Fruit fly (Drosophila melanogaster): ENCODE results near the gene spartin.

spartin gene

DNA sequence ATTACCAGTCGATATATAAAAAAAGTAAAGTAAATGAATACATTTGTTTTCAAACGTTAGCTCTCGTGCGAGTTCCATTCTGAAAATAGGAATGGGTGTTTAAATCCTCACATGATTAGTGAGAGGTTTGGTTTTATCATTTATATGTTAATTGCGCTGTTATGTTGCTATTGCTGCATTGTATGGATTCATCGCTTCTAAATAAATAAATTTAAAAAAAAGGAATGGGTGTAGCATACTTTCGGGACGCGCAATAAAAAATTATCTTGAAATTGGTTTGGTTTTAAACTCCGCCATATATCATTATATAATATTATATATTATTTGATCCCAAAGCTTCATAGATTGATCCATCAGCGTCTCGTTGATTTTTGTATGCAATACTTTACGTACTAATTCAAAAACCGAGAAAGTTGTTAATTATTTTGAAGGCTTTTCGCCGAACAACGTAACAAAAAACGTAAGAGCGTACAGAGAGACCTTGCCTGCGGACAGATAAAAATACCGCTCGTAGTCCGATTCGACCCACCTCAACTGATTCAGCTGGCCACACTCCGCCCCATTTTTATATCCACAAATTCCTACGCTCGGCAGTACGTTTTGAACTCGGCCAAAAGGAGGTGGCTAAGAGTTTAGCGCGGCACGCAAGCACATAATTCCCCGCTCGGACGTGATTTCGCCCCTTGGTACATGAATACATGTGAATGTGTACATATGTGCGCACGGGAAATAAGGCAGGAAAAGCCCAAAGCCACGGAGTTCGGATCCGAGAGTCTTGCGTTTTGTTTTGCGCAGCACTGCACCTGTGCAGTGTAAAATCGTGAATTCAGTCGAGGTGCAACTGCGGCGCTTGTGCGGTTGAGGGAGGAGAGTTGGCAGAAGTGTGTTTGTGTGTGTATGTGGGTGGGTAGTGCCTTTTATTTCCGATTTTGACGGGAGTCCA lies 4.7 kb downstream of the spartin start, which contains the start of gene smash (continued):
- peak; percentile 0 for TF ChIP-seq CG18599 (GFP tag; optimal IDR thresholded peaks at IDR 0.05)
- TF ChIP-seq lmd (GFP tag; IDR thresholded peaks at IDR 0.05): peak; percentile 29; the same call in 1 of the 2 replicates
- TF ChIP-seq vvl (GFP tag; IDR thresholded peaks at IDR 0.05): peak; percentile 72
- peak; percentile 26 for TF ChIP-seq twi (tag; optimal IDR thresholded peaks at IDR 0.05)
- TF ChIP-seq z (GFP tag; IDR thresholded peaks at IDR 0.05): 0 out of 3 replicates have a peak, but pooled peaks have one; percentile 23
- TF ChIP-seq shn (GFP tag; optimal IDR thresholded peaks at IDR 0.05): no peak
- TF ChIP-seq CG10366 (GFP tag; IDR thresholded peaks at IDR 0.05): 0 out of 2 replicates have a peak, but pooled peaks have one; percentile 9
- no peak for TF ChIP-seq CG13123 (GFP tag; optimal IDR thresholded peaks at IDR 0.05)
- TF ChIP-seq bowl (GFP tag; IDR thresholded peaks at IDR 0.05): no peak
- TF ChIP-seq cad (GFP tag; optimal IDR thresholded peaks at IDR 0.05): peak; percentile 9
- TF ChIP-seq pb (GFP tag; optimal IDR thresholded peaks at IDR 0.05): peak; percentile 43
- TF ChIP-seq jumu (GFP tag; optimal IDR thresholded peaks at IDR 0.05): peak; percentile 22
- no peak for TF ChIP-seq CG12744 (GFP tag; optimal IDR thresholded peaks at IDR 0.05)
- no peak for TF ChIP-seq CG6689 (GFP tag; IDR thresholded peaks at IDR 0.05)
- TF ChIP-seq jing (GFP tag; optimal IDR thresholded peaks at IDR 0.05): no peak
- no peak for TF ChIP-seq CG16813 (GFP tag; IDR thresholded peaks at IDR 0.05; ENCODE audit: partially characterized antibody)
- no peak for TF ChIP-seq otp (GFP tag; IDR thresholded peaks at IDR 0.05)
- TF ChIP-seq sim (GFP tag; IDR thresholded peaks at IDR 0.05): 0 out of 2 replicates have a peak, but pooled peaks have one; percentile 40
- TF ChIP-seq unpg (GFP tag; optimal IDR thresholded peaks at IDR 0.05): peak; percentile 20
- TF ChIP-seq CG17612 (GFP tag; IDR thresholded peaks at IDR 0.05): peak; percentile 8; the same call in 1 of the 2 replicates
- TF ChIP-seq CG4282 (GFP tag; optimal IDR thresholded peaks at IDR 0.05): peak; percentile 10
- peak; percentile 72 for TF ChIP-seq CG3847 (GFP tag; IDR thresholded peaks at IDR 0.05)
- peak; percentile 1 for TF ChIP-seq ems (GFP tag; optimal IDR thresholded peaks at IDR 0.05)
- peak; percentile 46 for TF ChIP-seq CG17829 (tag; optimal IDR thresholded peaks at IDR 0.05)
- TF ChIP-seq CG17912 (GFP tag; optimal IDR thresholded peaks at IDR 0.05): peak; percentile 25
- TF ChIP-seq CG12659 (GFP tag; optimal IDR thresholded peaks at IDR 0.05): peak; percentile 77
- peak; percentile 83 for TF ChIP-seq Deaf1 (tag; optimal IDR thresholded peaks at IDR 0.05)
- peak; percentile 44 for TF ChIP-seq repo (GFP tag; optimal IDR thresholded peaks at IDR 0.05)
- TF ChIP-seq CG8924 (tag; optimal IDR thresholded peaks at IDR 0.05): peak; percentile 40
- peak; percentile 39; the same call in 1 of the 2 replicates for TF ChIP-seq CG9932 (GFP tag; IDR thresholded peaks at IDR 0.05)
- peak; percentile 30 for TF ChIP-seq NC2β (GFP tag; optimal IDR thresholded peaks at IDR 0.05)
- TF ChIP-seq CG8478 (optimal IDR thresholded peaks at IDR 0.05): peak; percentile 52
- TF ChIP-seq CG13624 (GFP tag; optimal IDR thresholded peaks at IDR 0.05): peak; percentile 27
- peak; percentile 20; the same call in 1 of the 2 replicates for TF ChIP-seq unc-4 (GFP tag; IDR thresholded peaks at IDR 0.05; ENCODE audit: partially characterized antibody)
- no peak for TF ChIP-seq CoRest (tag; optimal IDR thresholded peaks at IDR 0.05)
- peak; percentile 58 for TF ChIP-seq CG6272 (GFP tag; IDR thresholded peaks at IDR 0.05)
- TF ChIP-seq CG4617 (GFP tag; optimal IDR thresholded peaks at IDR 0.05; ENCODE audit: borderline replicate concordance): no peak
- TF ChIP-seq CG9437 (GFP tag; optimal IDR thresholded peaks at IDR 0.05): peak; percentile 100
- peak; percentile 78 for TF ChIP-seq Bgb (GFP tag; IDR thresholded peaks at IDR 0.05; ENCODE audit: partially characterized antibody)
- TF ChIP-seq CG10267 (tag; optimal IDR thresholded peaks at IDR 0.05): peak; percentile 48
- TF ChIP-seq org-1 (GFP tag; optimal IDR thresholded peaks at IDR 0.05): peak; percentile 52
- peak; percentile 3 for TF ChIP-seq MTF-1 (GFP tag; optimal IDR thresholded peaks at IDR 0.05; ENCODE audit: borderline replicate concordance)
- no peak; the same call in 2 of the 3 replicates for TF ChIP-seq CG17361 (GFP tag; IDR thresholded peaks at IDR 0.05)
- TF ChIP-seq NFAT (GFP tag; IDR thresholded peaks at IDR 0.05): peak; percentile 76
- peak; percentile 51 for TF ChIP-seq CG34376 (GFP tag; optimal IDR thresholded peaks at IDR 0.05)
- TF ChIP-seq E2f2 (GFP tag; IDR thresholded peaks at IDR 0.05): peak; percentile 47
- TF ChIP-seq grau (tag; optimal IDR thresholded peaks at IDR 0.05): peak; percentile 27
- peak; percentile 71 for TF ChIP-seq CG7987 (GFP tag; optimal IDR thresholded peaks at IDR 0.05)
- TF ChIP-seq btn (GFP tag; optimal IDR thresholded peaks at IDR 0.05): peak; percentile 34

All from whole organism, embryonic.